Worm (Caenorhabditis elegans) whole organism, L3 larva: ENCODE results near the gene cyp-33D3.

Experiments
- ama-1 ChIP-seq: fragments of 150-350 bp; optimal IDR thresholded peaks from 2 replicates; lab custom pipeline; 2018
- jun-1 ChIP-seq: fragments of 150-350 bp; optimal IDR thresholded peaks from 2 replicates; lab custom pipeline; 2014; ENCODE audit warnings: missing biosample characterization, missing genetic modification reagents, missing genetic modification characterization
- mdl-1 ChIP-seq: fragments of 150-350 bp; optimal IDR thresholded peaks from 2 replicates; lab custom pipeline; 2014; ENCODE audit warnings: missing biosample characterization, missing genetic modification characterization
- nhr-25 ChIP-seq: sonication (generic microtip); optimal IDR thresholded peaks from 2 replicates; lab custom pipeline; 2017; ENCODE audit warnings: missing biosample characterization, missing genetic modification characterization
- tbx-2 ChIP-seq: sonication (generic microtip); optimal IDR thresholded peaks from 2 replicates; lab custom pipeline; 2016; ENCODE audit warnings: mild to moderate bottlenecking, missing genetic modification characterization, missing compliant biosample characterization
- unc-62 ChIP-seq: fragments of 150-350 bp; sonication (generic microtip); optimal IDR thresholded peaks from 4 replicates; lab custom pipeline; 2014; ENCODE audit warnings: missing biosample characterization, missing genetic modification reagents, missing genetic modification characterization
- zag-1 ChIP-seq: fragments of 150-350 bp; optimal IDR thresholded peaks from 2 replicates; lab custom pipeline; 2014; ENCODE audit warnings: missing biosample characterization, missing genetic modification characterization
- ztf-4 ChIP-seq: fragments of 150-350 bp; optimal IDR thresholded peaks from 2 replicates; lab custom pipeline; 2014; ENCODE audit warnings: missing biosample characterization, missing genetic modification characterization

DNA sequence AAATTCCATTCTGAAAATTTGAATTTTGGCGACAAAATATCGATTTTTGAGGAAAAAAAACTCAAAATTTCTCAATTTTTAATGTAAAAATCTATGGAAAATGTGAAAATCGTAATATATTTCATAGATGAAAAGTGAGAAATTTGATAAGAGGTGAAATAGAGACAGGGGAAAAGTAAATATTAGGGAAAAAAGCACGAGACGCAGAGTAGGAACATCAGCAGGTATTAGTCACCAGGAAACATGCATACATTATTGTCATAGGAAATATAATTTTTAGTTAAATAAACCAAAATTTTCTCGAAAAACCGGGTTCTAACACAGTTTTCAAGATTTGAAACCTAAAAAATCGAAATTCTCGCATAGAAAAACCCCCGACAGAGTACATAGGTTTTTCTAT, 36.2 kb downstream of the cyp-33D3 start, which contains the start of gene nhr-170:
- TF ChIP-seq ama-1, result no peak
- TF ChIP-seq nhr-25 (tag; lab: Kevin White, UChicago), result no peak
- TF ChIP-seq tbx-2, result no peak
- TF ChIP-seq ztf-4, result no peak
- TF ChIP-seq zag-1 (tag; lab: Kevin White, UChicago), result no peak
- no peak for TF ChIP-seq unc-62 (GFP tag; lab: Kevin White, UChicago)
- TF ChIP-seq jun-1, result no peak
- TF ChIP-seq mdl-1 (tag; lab: Kevin White, UChicago), result no peak
